Worm (Caenorhabditis elegans) whole organism, midembryonic: ENCODE results near the gene B0361.4.

ENCODE experiments used
- cog-1 ChIP-seq: sonication (generic microtip); optimal IDR thresholded peaks from 2 replicates; lab custom pipeline; 2016; ENCODE audit warnings: missing genetic modification characterization, missing compliant biosample characterization
- flt-1 ChIP-seq: fragments of 200-800 bp; sonication (Bioruptor generic); IDR thresholded peaks from 2 replicates; pipeline ENCODE4 v1.3.6; 2022; ENCODE audit warnings: missing genetic modification characterization, missing compliant biosample characterization
- tab-1 ChIP-seq: fragments of 200-800 bp; sonication (Bioruptor generic); IDR thresholded peaks from 2 replicates; pipeline ENCODE4 v1.3.6; 2022; ENCODE audit warnings: missing genetic modification characterization, missing compliant biosample characterization
- ztf-23 ChIP-seq: fragments of 200-800 bp; sonication (Bioruptor generic); IDR thresholded peaks from 2 replicates; pipeline ENCODE4 v1.3.6; 2022; ENCODE audit warnings: missing genetic modification reagents, missing genetic modification characterization, missing compliant biosample characterization

- TF ChIP-seq flt-1 (GFP tag; lab: Robert Waterston, UW) (no peak), tab-1 (GFP tag; lab: Robert Waterston, UW) (no peak), cog-1 (tag; lab: Kevin White, UChicago) (no peak), ztf-23 (GFP tag; lab: Robert Waterston, UW) (no peak)
Measured at ce11 chrIII:7273718-7274117, 14.9 kb downstream of the B0361.4 start.
